Fruit fly (Drosophila melanogaster) whole organism, embryonic: ENCODE results near the gene CG32299.

Experiments
- Myb ChIP-seq: fragments of 200-800 bp; sonication (Bioruptor generic); optimal IDR thresholded peaks from 2 replicates; lab custom pipeline; 2016; ENCODE audit warnings: missing biosample characterization, missing genetic modification characterization
- ab ChIP-seq: fragments of 200-800 bp; sonication (Bioruptor generic); optimal IDR thresholded peaks from 2 replicates; lab custom pipeline; 2016; ENCODE audit warnings: missing biosample characterization, missing genetic modification characterization
- nerfin-2 ChIP-seq: fragments of 200-800 bp; sonication (Bioruptor generic); IDR thresholded peaks from 2 replicates; pipeline ENCODE4 v1.3.6; 2022; ENCODE audit warnings: missing biosample characterization, missing genetic modification characterization; ENCODE audit not compliant: partially characterized antibody

DNA sequence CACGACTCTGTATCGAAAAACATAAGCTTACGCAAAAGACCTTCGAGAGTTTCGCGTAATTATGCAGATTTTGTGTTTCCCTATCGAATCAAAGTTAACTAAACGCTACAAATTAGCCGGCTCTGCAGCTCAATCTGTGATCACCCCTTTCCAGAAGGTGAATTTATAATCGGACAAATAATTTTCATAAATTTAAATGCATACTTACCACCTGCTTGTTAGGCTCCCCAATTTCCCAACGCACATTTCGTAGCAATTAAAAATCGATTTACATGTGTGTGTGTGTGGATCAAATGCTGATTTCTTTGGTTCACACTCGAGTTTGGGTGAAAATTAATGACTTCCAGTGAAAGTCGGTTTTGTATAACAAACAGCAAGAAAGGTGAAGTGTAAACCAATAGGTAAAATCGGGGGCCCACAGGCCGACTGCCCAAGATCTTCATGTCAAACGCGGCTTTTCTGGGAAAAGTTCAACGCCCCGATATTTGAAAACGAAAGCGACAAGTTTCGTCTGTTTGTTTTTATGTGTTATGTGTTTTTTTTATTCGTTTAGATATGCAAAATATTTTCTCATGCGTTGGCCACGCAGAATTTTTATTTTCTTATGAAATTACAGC lies 6.9 kb upstream of the CG32299 start:
- TF ChIP-seq nerfin-2 (GFP tag; lab: Robert Waterston, UW) (no peak), Myb (GFP tag; lab: Kevin White, UChicago) (no peak), ab (no peak)
